Fruit fly (Drosophila melanogaster) whole organism, embryonic: Measurements from ENCODE around the gene Mks1.

Experiments used
- Atf-2 ChIP-seq: fragments of 200-800 bp; sonication (Bioruptor generic); optimal IDR thresholded peaks from 2 replicates; lab custom pipeline; 2016; ENCODE audit warnings: missing biosample characterization, missing genetic modification characterization
- Bgb ChIP-seq: fragments of 200-800 bp; sonication (Bioruptor generic); IDR thresholded peaks from 2 replicates; pipeline ENCODE4 v1.3.6; 2022; ENCODE audit warnings: missing biosample characterization, missing genetic modification characterization; ENCODE audit not compliant: partially characterized antibody
- CG1024 ChIP-seq: fragments of 200-800 bp; sonication (Bioruptor generic); IDR thresholded peaks from 2 replicates; pipeline ENCODE4 v1.3.6; 2022; ENCODE audit warnings: missing biosample characterization, missing genetic modification characterization
- CG10959 ChIP-seq: fragments of 200-800 bp; sonication (Bioruptor generic); IDR thresholded peaks from 2 replicates; pipeline ENCODE4 v1.3.6; 2022; ENCODE audit warnings: missing biosample characterization, missing genetic modification characterization
- CG11456 ChIP-seq: fragments of 200-800 bp; sonication (Bioruptor generic); IDR thresholded peaks from 3 replicates; pipeline ENCODE4 v1.3.6; 2022; ENCODE audit warnings: missing biosample characterization, missing genetic modification characterization
- CG11723 ChIP-seq: fragments of 200-800 bp; sonication (Bioruptor generic); optimal IDR thresholded peaks from 2 replicates; lab custom pipeline; 2017; ENCODE audit warnings: missing biosample characterization, mild to moderate bottlenecking, missing genetic modification characterization
- CG12219 ChIP-seq: fragments of 200-800 bp; sonication (Bioruptor generic); optimal IDR thresholded peaks from 3 replicates; lab custom pipeline; 2018; ENCODE audit warnings: missing biosample characterization, mild to moderate bottlenecking, missing genetic modification characterization
- CG12659 ChIP-seq: fragments of 200-800 bp; sonication (Bioruptor generic); optimal IDR thresholded peaks from 3 replicates; lab custom pipeline; 2017; ENCODE audit warnings: mild to moderate bottlenecking, missing biosample characterization, missing genetic modification reagents, missing genetic modification characterization
- CG12769 ChIP-seq: fragments of 200-800 bp; sonication (Bioruptor generic); optimal IDR thresholded peaks from 2 replicates; lab custom pipeline; 2019; ENCODE audit warnings: missing biosample characterization, mild to moderate bottlenecking, missing genetic modification characterization, moderate library complexity
- CG13624 ChIP-seq: fragments of 200-800 bp; sonication (Bioruptor generic); optimal IDR thresholded peaks from 2 replicates; lab custom pipeline; 2016; ENCODE audit warnings: missing biosample characterization, missing genetic modification characterization
- CG17328 ChIP-seq: fragments of 200-800 bp; sonication (Bioruptor generic); IDR thresholded peaks from 2 replicates; pipeline ENCODE4 v1.3.6; 2022; ENCODE audit warnings: missing biosample characterization, missing genetic modification characterization
- CG17385 ChIP-seq: fragments of 200-800 bp; sonication (Bioruptor generic); optimal IDR thresholded peaks from 3 replicates; lab custom pipeline; 2018; ENCODE audit warnings: missing biosample characterization, mild to moderate bottlenecking, missing genetic modification characterization
- CG1792 ChIP-seq: fragments of 200-800 bp; sonication (Bioruptor generic); optimal IDR thresholded peaks from 2 replicates; lab custom pipeline; 2016; ENCODE audit warnings: missing biosample characterization, missing genetic modification characterization
- CG31224 ChIP-seq: fragments of 200-800 bp; sonication (Bioruptor generic); IDR thresholded peaks from 2 replicates; pipeline ENCODE4 v1.3.6; 2022; ENCODE audit warnings: missing biosample characterization, missing genetic modification characterization
- CG31441 ChIP-seq: fragments of 200-800 bp; sonication (Bioruptor generic); IDR thresholded peaks from 2 replicates; pipeline ENCODE4 v1.3.6; 2022; ENCODE audit warnings: missing biosample characterization, missing genetic modification characterization
- CG32532 ChIP-seq: fragments of 200-800 bp; sonication (Bioruptor generic); IDR thresholded peaks from 2 replicates; pipeline ENCODE4 v1.3.6; 2022; ENCODE audit warnings: missing biosample characterization, missing genetic modification characterization
- CG33557 ChIP-seq: fragments of 200-800 bp; sonication (Bioruptor generic); optimal IDR thresholded peaks from 2 replicates; lab custom pipeline; 2019; ENCODE audit warnings: missing biosample characterization, mild to moderate bottlenecking, missing genetic modification characterization, moderate library complexity
- CG3407 ChIP-seq: fragments of 200-800 bp; sonication (Bioruptor generic); optimal IDR thresholded peaks from 2 replicates; lab custom pipeline; 2018; ENCODE audit warnings: missing biosample characterization, mild to moderate bottlenecking, missing genetic modification characterization
- CG34422 ChIP-seq: fragments of 200-800 bp; sonication (Bioruptor generic); IDR thresholded peaks from 3 replicates; pipeline ENCODE4 v1.3.6; 2022; ENCODE audit warnings: missing biosample characterization, missing genetic modification characterization
- CG42726 ChIP-seq: fragments of 200-800 bp; sonication (Bioruptor generic); IDR thresholded peaks from 2 replicates; pipeline ENCODE4 v1.3.6; 2022; ENCODE audit warnings: missing biosample characterization, missing genetic modification characterization; ENCODE audit not compliant: partially characterized antibody
- CG6175 ChIP-seq: fragments of 200-800 bp; sonication (Bioruptor generic); IDR thresholded peaks from 3 replicates; pipeline ENCODE4 v1.3.6; 2022; ENCODE audit warnings: missing biosample characterization, missing genetic modification characterization
- CG6254 ChIP-seq: fragments of 200-800 bp; sonication (Bioruptor generic); optimal IDR thresholded peaks from 3 replicates; lab custom pipeline; 2017; ENCODE audit warnings: mild to moderate bottlenecking, missing biosample characterization, missing genetic modification reagents, missing genetic modification characterization
- CG6654 ChIP-seq: fragments of 200-800 bp; sonication (Bioruptor generic); optimal IDR thresholded peaks from 2 replicates; lab custom pipeline; 2017; ENCODE audit warnings: missing biosample characterization, mild to moderate bottlenecking, missing genetic modification characterization
- CG6765 ChIP-seq: fragments of 200-800 bp; sonication (Bioruptor generic); optimal IDR thresholded peaks from 3 replicates; lab custom pipeline; 2017; ENCODE audit warnings: missing biosample characterization, mild to moderate bottlenecking, missing genetic modification characterization
- CG7928 ChIP-seq: fragments of 200-800 bp; sonication (Bioruptor generic); optimal IDR thresholded peaks from 2 replicates; lab custom pipeline; 2017; ENCODE audit warnings: missing biosample characterization, mild to moderate bottlenecking, missing genetic modification characterization
- CG8478 ChIP-seq: fragments of >200 bp; optimal IDR thresholded peaks from 2 replicates; lab custom pipeline; 2018
- Dll ChIP-seq: fragments of 200-800 bp; sonication (Bioruptor generic); IDR thresholded peaks from 4 replicates; pipeline ENCODE4 v1.3.6; 2022; ENCODE audit warnings: missing biosample characterization, missing genetic modification characterization; ENCODE audit not compliant: partially characterized antibody
- E2f2 ChIP-seq: fragments of 200-800 bp; sonication (Bioruptor generic); IDR thresholded peaks from 2 replicates; pipeline ENCODE4 v1.3.6; 2022; ENCODE audit warnings: missing biosample characterization, missing genetic modification characterization
- Ets97D ChIP-seq: fragments of 200-800 bp; sonication (Bioruptor generic); optimal IDR thresholded peaks from 3 replicates; lab custom pipeline; 2016; ENCODE audit warnings: missing biosample characterization, missing genetic modification characterization
- Hr78 ChIP-seq, 2 experiments: fragments of 200-800 bp in 1 of 2; fragments of >200 bp in 1 of 2; sonication (Bioruptor generic) in 1 of 2; optimal IDR thresholded peaks; 2 replicates each; lab custom pipeline; 2017 to 2019; ENCODE audit warnings: missing biosample characterization in 2 of 2, missing genetic modification characterization in 2 of 2, mild to moderate bottlenecking in 1 of 2, moderate library complexity in 1 of 2
- Lhr ChIP-seq: fragments of 200-800 bp; sonication (Bioruptor generic); optimal IDR thresholded peaks from 3 replicates; lab custom pipeline; 2017; ENCODE audit warnings: mild to moderate bottlenecking, missing biosample characterization, missing genetic modification reagents, missing genetic modification characterization
- Lim3 ChIP-seq: fragments of 200-800 bp; sonication (Bioruptor generic); IDR thresholded peaks from 2 replicates; pipeline ENCODE4 v1.3.6; 2022; ENCODE audit warnings: missing biosample characterization, missing genetic modification characterization
- Lpt ChIP-seq: fragments of >200 bp; optimal IDR thresholded peaks from 2 replicates; lab custom pipeline; 2018; ENCODE audit warnings: missing biosample characterization, missing genetic modification characterization
- Myb ChIP-seq: fragments of 200-800 bp; sonication (Bioruptor generic); optimal IDR thresholded peaks from 2 replicates; lab custom pipeline; 2016; ENCODE audit warnings: missing biosample characterization, missing genetic modification characterization
- Spps ChIP-seq: fragments of 200-800 bp; sonication (Bioruptor generic); optimal IDR thresholded peaks from 2 replicates; lab custom pipeline; 2018; ENCODE audit warnings: missing biosample characterization, mild to moderate bottlenecking, missing genetic modification characterization
- al ChIP-seq: fragments of 200-800 bp; sonication (Bioruptor generic); IDR thresholded peaks from 2 replicates; pipeline ENCODE4 v1.3.6; 2022; ENCODE audit warnings: missing biosample characterization, missing genetic modification characterization
- cad ChIP-seq: fragments of >200 bp; optimal IDR thresholded peaks from 2 replicates; lab custom pipeline; 2017; ENCODE audit warnings: missing biosample characterization, missing genetic modification characterization
- caup ChIP-seq: fragments of 200-800 bp; sonication (Bioruptor generic); optimal IDR thresholded peaks from 3 replicates; lab custom pipeline; 2017; ENCODE audit warnings: missing biosample characterization, mild to moderate bottlenecking, missing genetic modification characterization, moderate library complexity; ENCODE audit not compliant: severe bottlenecking
- danr ChIP-seq: fragments of 200-800 bp; sonication (Bioruptor generic); IDR thresholded peaks from 2 replicates; pipeline ENCODE4 v1.3.6; 2022; ENCODE audit warnings: missing biosample characterization, missing genetic modification characterization
- disco-r ChIP-seq: fragments of 200-800 bp; sonication (Bioruptor generic); optimal IDR thresholded peaks from 2 replicates; lab custom pipeline; 2016; ENCODE audit warnings: missing biosample characterization, missing genetic modification characterization
- ewg ChIP-seq: fragments of 200-800 bp; sonication (Bioruptor generic); optimal IDR thresholded peaks from 3 replicates; lab custom pipeline; 2017; ENCODE audit warnings: mild to moderate bottlenecking, missing biosample characterization, missing genetic modification reagents, missing genetic modification characterization
- ftz-f1 ChIP-seq: fragments of 200-800 bp; sonication (Bioruptor generic); optimal IDR thresholded peaks from 2 replicates; lab custom pipeline; 2016; ENCODE audit warnings: missing biosample characterization, missing genetic modification characterization
- gcm ChIP-seq: fragments of 200-800 bp; sonication (Bioruptor generic); optimal IDR thresholded peaks from 2 replicates; lab custom pipeline; 2019; ENCODE audit warnings: missing biosample characterization, mild to moderate bottlenecking, missing genetic modification characterization, moderate library complexity
- gsb-n ChIP-seq: fragments of 200-800 bp; sonication (Bioruptor generic); optimal IDR thresholded peaks from 3 replicates; lab custom pipeline; 2018; ENCODE audit warnings: missing biosample characterization, mild to moderate bottlenecking, missing genetic modification characterization
- lola ChIP-seq, 3 experiments: fragments of >200 bp in 2 of 3; fragments of 200-800 bp in 1 of 3; sonication (Bioruptor generic) in 1 of 3; optimal IDR thresholded peaks; 2 replicates each; lab custom pipeline; 2017 to 2019; ENCODE audit warnings: missing biosample characterization in 3 of 3, missing genetic modification characterization in 3 of 3, mild to moderate bottlenecking in 1 of 3, moderate library complexity in 1 of 3
- pnt ChIP-seq: fragments of 200-800 bp; sonication (Bioruptor generic); optimal IDR thresholded peaks from 3 replicates; lab custom pipeline; 2016; ENCODE audit warnings: missing biosample characterization, missing genetic modification characterization
- psq ChIP-seq: fragments of 200-800 bp; sonication (Bioruptor generic); optimal IDR thresholded peaks from 2 replicates; lab custom pipeline; 2017; ENCODE audit warnings: missing biosample characterization, missing genetic modification characterization
- run ChIP-seq: fragments of 200-800 bp; sonication (Bioruptor generic); optimal IDR thresholded peaks from 3 replicates; lab custom pipeline; 2018; ENCODE audit warnings: missing biosample characterization, mild to moderate bottlenecking, missing genetic modification characterization
- scrt ChIP-seq: fragments of 200-800 bp; sonication (Bioruptor generic); optimal IDR thresholded peaks from 2 replicates; lab custom pipeline; 2018; ENCODE audit warnings: missing biosample characterization, mild to moderate bottlenecking, missing genetic modification characterization, moderate library complexity
- ttk ChIP-seq: fragments of 200-800 bp; sonication (Bioruptor generic); IDR thresholded peaks from 2 replicates; pipeline ENCODE4 v2.1.2; 2022; ENCODE audit warnings: missing biosample characterization, missing genetic modification characterization
- yki ChIP-seq: fragments of >200 bp; optimal IDR thresholded peaks from 3 replicates; lab custom pipeline; 2018

The Mks1 gene

DNA sequence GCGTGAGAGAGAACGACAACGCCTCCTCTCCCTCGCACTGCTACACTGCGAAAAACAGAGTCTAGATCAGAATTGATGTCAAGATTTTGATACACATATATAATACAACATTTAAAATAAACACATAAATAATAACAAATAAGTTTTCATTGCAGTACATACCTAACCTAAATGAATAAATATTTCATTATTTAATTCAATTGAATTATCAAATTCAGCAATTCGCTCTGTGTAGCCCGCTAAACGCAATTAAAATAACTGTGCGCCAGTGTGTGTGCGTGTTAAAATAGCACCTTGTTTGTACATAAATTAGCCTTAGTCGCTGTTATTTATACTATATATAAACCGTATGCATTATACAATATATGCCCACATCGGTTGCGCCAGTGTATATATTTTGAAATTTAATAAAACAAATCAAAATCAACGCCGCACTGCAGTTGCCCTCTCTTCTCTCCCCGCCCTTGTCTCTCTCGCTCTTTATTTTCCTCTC lies 24.1 kb downstream of the Mks1 start (continued):
- peak; percentile 97 for TF ChIP-seq CG12769 (tag; lab: Kevin White, UChicago)
- peak; percentile 84 for TF ChIP-seq CG1024 (GFP tag; lab: Robert Waterston, UW)
- TF ChIP-seq CG7928 (GFP tag; lab: Kevin White, UChicago): peak; percentile 72
- TF ChIP-seq Spps (tag; lab: Kevin White, UChicago): peak; percentile 73
- TF ChIP-seq psq (GFP tag; lab: Kevin White, UChicago): peak; percentile 60
- TF ChIP-seq pnt (GFP tag; lab: Kevin White, UChicago): peak; percentile 63
- TF ChIP-seq Atf-2 (GFP tag; lab: Kevin White, UChicago): peak; percentile 36
- TF ChIP-seq CG42726 (GFP tag; lab: Robert Waterston, UW): no peak
- TF ChIP-seq CG6254 (GFP tag; lab: Kevin White, UChicago): peak; percentile 75
- TF ChIP-seq Hr78 (GFP tag; optimal IDR thresholded peaks at IDR 0.05; lab: Kevin White, UChicago): peak in 1 of 2 experiments; percentile 83
- peak; percentile 94 for TF ChIP-seq ttk (GFP tag; lab: Robert Waterston, UW)
- TF ChIP-seq Lhr (GFP tag; lab: Kevin White, UChicago): peak; percentile 60
- TF ChIP-seq CG13624: peak; percentile 60
- no peak for TF ChIP-seq cad
- TF ChIP-seq run (tag; lab: Kevin White, UChicago): peak; percentile 91
- peak; percentile 94 for TF ChIP-seq CG31441 (GFP tag; lab: Robert Waterston, UW)
- TF ChIP-seq E2f2 (GFP tag; lab: Robert Waterston, UW): peak; percentile 81
- TF ChIP-seq CG12219 (GFP tag; lab: Kevin White, UChicago): peak; percentile 90
- no peak for TF ChIP-seq Bgb (GFP tag; lab: Robert Waterston, UW)
- peak; percentile 85 for TF ChIP-seq CG11723 (GFP tag; lab: Kevin White, UChicago)
- TF ChIP-seq CG17385: peak; percentile 89
- TF ChIP-seq caup (GFP tag; lab: Kevin White, UChicago): peak; percentile 95
- TF ChIP-seq yki: no peak
- TF ChIP-seq CG6654 (GFP tag; lab: Kevin White, UChicago): peak; percentile 76
- TF ChIP-seq ftz-f1: peak; percentile 36
- TF ChIP-seq Ets97D: peak; percentile 40
- peak; percentile 85 for TF ChIP-seq gsb-n
- TF ChIP-seq CG1792 (GFP tag; lab: Kevin White, UChicago): peak; percentile 12
- peak; percentile 90 for TF ChIP-seq gcm (GFP tag; lab: Kevin White, UChicago)
- peak; percentile 83 for TF ChIP-seq CG3407 (GFP tag; lab: Kevin White, UChicago)
- TF ChIP-seq CG17328 (GFP tag; lab: Robert Waterston, UW): peak; percentile 93
- peak; percentile 97 for TF ChIP-seq CG12659
- TF ChIP-seq CG6175 (GFP tag; lab: Robert Waterston, UW): peak; percentile 92
- TF ChIP-seq Lim3: peak; percentile 76; the same call in 1 of the 2 replicates
- TF ChIP-seq Myb: no peak
- peak; percentile 94 for TF ChIP-seq al (GFP tag; lab: Robert Waterston, UW)
- TF ChIP-seq Lpt (GFP tag; lab: Kevin White, UChicago): no peak
- TF ChIP-seq CG11456: peak; percentile 92
- peak; percentile 84 for TF ChIP-seq ewg
- peak; percentile 82 for TF ChIP-seq CG10959 (GFP tag; lab: Robert Waterston, UW)
- TF ChIP-seq CG31224 (GFP tag; lab: Robert Waterston, UW): peak; percentile 93
- peak; percentile 96 for TF ChIP-seq CG34422
- TF ChIP-seq scrt (GFP tag; lab: Kevin White, UChicago): peak; percentile 93
- TF ChIP-seq CG32532: peak; percentile 98
- TF ChIP-seq lola (GFP tag; optimal IDR thresholded peaks at IDR 0.05; lab: Kevin White, UChicago): peak in 1 of 3 experiments; percentile 83
- TF ChIP-seq danr (GFP tag; lab: Robert Waterston, UW): peak; percentile 94
- TF ChIP-seq disco-r: peak; percentile 37
- peak; percentile 92 for TF ChIP-seq CG6765 (GFP tag; lab: Kevin White, UChicago)
- peak; percentile 64 for TF ChIP-seq CG33557 (GFP tag; lab: Kevin White, UChicago)
- TF ChIP-seq Dll (GFP tag; lab: Robert Waterston, UW): no peak
- TF ChIP-seq CG8478 (lab: Kevin White, UChicago): no peak
